Worm (Caenorhabditis elegans) whole organism, L1 larva: ENCODE measurements around the gene C29E4.12.
"Not testable (repeated sequence)": the region's sequence is repeated elsewhere in the genome, so short reads cannot be mapped to it uniquely, and the experiment has no call there.

Experiments
- C16A3.4 ChIP-seq: fragments of 150-350 bp; optimal IDR thresholded peaks from 2 replicates; lab custom pipeline; 2014; ENCODE audit warnings: missing biosample characterization, missing genetic modification characterization
- ama-1 ChIP-seq: fragments of 150-350 bp; optimal IDR thresholded peaks from 2 replicates; lab custom pipeline; 2014
- egl-27 ChIP-seq, 2 experiments: fragments of 150-350 bp in 1 of 2; sonication (generic microtip); optimal IDR thresholded peaks; 3 replicates each; lab custom pipeline; 2017 to 2018; ENCODE audit warnings: missing biosample characterization in 2 of 2, missing genetic modification characterization in 2 of 2, missing genetic modification reagents in 2 of 2
- elt-2 ChIP-seq: sonication (generic microtip); optimal IDR thresholded peaks from 2 replicates; lab custom pipeline; 2016; ENCODE audit warnings: missing genetic modification characterization, mild to moderate bottlenecking, inconsistent platforms, missing compliant biosample characterization, missing genetic modification reagents
- jun-1 ChIP-seq: fragments of 150-350 bp; optimal IDR thresholded peaks from 2 replicates; lab custom pipeline; 2014; ENCODE audit warnings: missing biosample characterization, missing genetic modification reagents, missing genetic modification characterization
- lin-39 ChIP-seq: fragments of 150-350 bp; optimal IDR thresholded peaks from 2 replicates; lab custom pipeline; 2014; ENCODE audit warnings: missing biosample characterization, missing genetic modification reagents, missing genetic modification characterization
- nhr-11 ChIP-seq: fragments of 150-350 bp; optimal IDR thresholded peaks from 2 replicates; lab custom pipeline; 2014; ENCODE audit warnings: missing biosample characterization, missing genetic modification characterization
- nhr-12 ChIP-seq: sonication (generic microtip); optimal IDR thresholded peaks from 2 replicates; lab custom pipeline; 2017; ENCODE audit warnings: missing biosample characterization, missing genetic modification characterization
- nhr-77 ChIP-seq: fragments of 150-350 bp; optimal IDR thresholded peaks from 2 replicates; lab custom pipeline; 2014; ENCODE audit warnings: missing biosample characterization, missing genetic modification characterization
- swsn-7 ChIP-seq: sonication (generic microtip); optimal IDR thresholded peaks from 2 replicates; lab custom pipeline; 2016; ENCODE audit warnings: missing genetic modification characterization, missing compliant biosample characterization

ce11 chrIII:7962641-7963040, 21.7 kb downstream of the C29E4.12 start, which contains the start of gene F54H12.4:
- TF ChIP-seq ama-1 (lab: Kevin White, UChicago); lin-39; nhr-12 (tag; lab: Kevin White, UChicago); elt-2 (tag; lab: Kevin White, UChicago); jun-1 (tag; lab: Kevin White, UChicago); swsn-7; egl-27 (tag; optimal IDR thresholded peaks at IDR 0.05; lab: Kevin White, UChicago); nhr-11 (tag; lab: Kevin White, UChicago); C16A3.4 (tag; lab: Kevin White, UChicago); nhr-77 (tag; lab: Kevin White, UChicago): not testable (repeated sequence)
